Fruit fly (Drosophila melanogaster): ENCODE measurements around the gene Pep.

Pep gene

DNA sequence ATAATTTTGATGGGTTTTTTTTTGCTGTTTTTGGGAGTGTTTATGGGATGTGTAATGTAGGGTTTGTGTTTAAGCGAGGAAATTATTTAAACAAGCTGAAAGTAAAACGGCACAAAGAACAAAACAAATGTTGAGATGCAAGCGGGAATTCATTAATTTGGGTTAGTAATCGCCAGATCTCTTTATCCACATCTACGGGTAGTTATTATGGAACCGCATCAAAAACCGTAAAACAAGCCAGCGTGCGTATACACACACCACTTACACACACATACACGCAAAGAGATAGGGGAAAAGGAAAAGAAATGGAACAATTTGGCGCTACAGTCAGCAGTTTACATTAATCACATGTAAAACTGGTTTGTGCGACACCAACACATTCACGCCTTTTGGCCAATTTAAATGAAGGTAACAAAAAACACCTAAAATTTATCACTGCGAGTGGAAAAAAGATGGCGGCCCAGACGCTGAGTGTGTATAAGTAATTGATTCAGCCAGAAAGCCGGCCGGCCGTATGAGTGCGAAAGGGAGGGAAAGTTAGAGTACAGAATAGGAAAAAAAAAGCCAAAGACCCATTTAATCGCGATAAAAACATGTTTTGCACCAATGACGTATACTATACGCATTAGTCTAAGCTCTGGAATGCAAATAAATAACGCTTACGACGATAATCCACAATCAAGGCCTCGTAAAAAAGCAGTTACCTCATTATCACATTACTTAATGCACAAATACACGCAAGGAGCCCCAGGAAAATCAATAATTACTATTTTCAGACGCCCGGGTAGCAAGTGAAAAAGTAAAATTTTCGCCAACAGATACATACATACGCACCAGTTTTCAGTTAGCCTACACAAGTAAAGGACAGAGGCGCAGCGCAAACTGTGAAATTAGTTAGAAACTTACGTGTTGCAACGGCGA is 591 bp downstream of the Pep start:
- TF ChIP-seq Dll (optimal IDR thresholded peaks at IDR 0.05) (no peak), usp (GFP tag; optimal IDR thresholded peaks at IDR 0.05) (no peak), psq (optimal IDR thresholded peaks at IDR 0.05) (no peak), CG8478 (optimal IDR thresholded peaks at IDR 0.05) (no peak), EcR (GFP tag; optimal IDR thresholded peaks at IDR 0.05) (no peak), pan (optimal IDR thresholded peaks at IDR 0.05) (no peak)

DNA sequence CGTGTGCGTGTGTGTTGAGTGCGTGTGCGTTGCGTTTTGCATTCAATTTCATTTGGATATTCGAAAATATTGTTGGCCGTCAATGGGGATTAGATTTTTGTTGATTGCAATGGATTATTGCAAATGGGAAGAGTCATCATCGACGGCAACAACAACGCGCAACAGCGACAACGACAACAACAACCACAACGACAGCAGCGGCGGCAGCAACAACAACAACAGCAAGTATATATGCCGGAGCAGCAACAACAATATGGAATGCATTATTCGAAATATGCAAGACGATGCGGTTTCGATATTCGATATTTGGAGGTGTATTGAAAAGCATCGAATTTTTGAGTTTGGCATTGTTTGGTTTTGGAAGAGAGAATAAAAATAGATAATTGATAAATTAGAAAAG is 2.8 kb downstream of the Pep start:
- TF ChIP-seq EcR (GFP tag; optimal IDR thresholded peaks at IDR 0.05) = no peak
- TF ChIP-seq CG8478 (optimal IDR thresholded peaks at IDR 0.05) = no peak
- TF ChIP-seq Dll (optimal IDR thresholded peaks at IDR 0.05) = no peak
- TF ChIP-seq usp (GFP tag; optimal IDR thresholded peaks at IDR 0.05) = no peak
- TF ChIP-seq psq (optimal IDR thresholded peaks at IDR 0.05) = no peak
- TF ChIP-seq pan (optimal IDR thresholded peaks at IDR 0.05) = no peak

DNA sequence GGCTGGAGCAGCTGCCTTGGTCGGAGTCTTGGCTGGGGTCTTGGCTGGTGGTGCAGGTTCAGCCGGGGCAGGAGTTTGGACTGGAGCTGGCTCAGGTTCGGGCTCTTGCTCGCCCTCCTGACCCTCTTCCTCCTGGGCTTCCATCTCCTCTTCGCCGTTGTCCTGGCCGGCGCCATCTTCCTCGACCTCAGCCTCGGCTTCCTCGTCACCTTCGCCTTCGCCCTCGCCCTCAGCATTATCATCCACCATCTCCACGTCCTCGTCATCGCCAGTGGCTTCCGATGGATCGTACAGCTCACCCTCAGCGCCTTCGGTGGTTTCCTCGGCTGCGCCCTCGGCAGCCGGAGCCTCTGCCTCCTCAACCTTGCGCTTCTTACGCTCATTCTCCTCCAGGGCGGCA is 6.2 kb downstream of the Pep start:
- TF ChIP-seq psq (optimal IDR thresholded peaks at IDR 0.05) (no peak), usp (GFP tag; optimal IDR thresholded peaks at IDR 0.05) (no peak), CG8478 (optimal IDR thresholded peaks at IDR 0.05) (no peak), EcR (GFP tag; optimal IDR thresholded peaks at IDR 0.05) (no peak), pan (optimal IDR thresholded peaks at IDR 0.05) (no peak), Dll (optimal IDR thresholded peaks at IDR 0.05) (no peak)

DNA sequence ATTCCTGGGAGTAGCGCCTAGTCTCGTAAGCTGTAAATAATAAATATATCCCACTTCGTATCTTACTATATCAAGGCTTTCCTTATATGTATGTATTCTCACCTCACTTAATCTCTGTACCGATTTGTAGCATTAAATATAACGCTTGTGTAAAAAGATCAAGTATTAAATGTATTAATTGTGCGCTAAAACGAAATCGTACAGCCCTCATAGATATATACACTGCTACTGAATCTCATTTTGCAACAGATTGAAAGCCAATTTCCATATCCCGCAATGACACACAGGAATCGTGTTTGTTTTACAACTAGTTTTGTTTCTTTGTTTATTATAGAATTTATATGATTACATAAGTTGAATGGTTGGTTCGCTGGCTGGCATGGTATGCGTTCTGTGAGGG is 7.0 kb downstream of the Pep start:
- TF ChIP-seq psq (optimal IDR thresholded peaks at IDR 0.05) = no peak
- TF ChIP-seq CG8478 (optimal IDR thresholded peaks at IDR 0.05) = no peak
- no peak for TF ChIP-seq Dll (optimal IDR thresholded peaks at IDR 0.05)
- TF ChIP-seq usp (GFP tag; optimal IDR thresholded peaks at IDR 0.05) = no peak
- TF ChIP-seq pan (optimal IDR thresholded peaks at IDR 0.05) = no peak
- TF ChIP-seq EcR (GFP tag; optimal IDR thresholded peaks at IDR 0.05) = no peak

DNA sequence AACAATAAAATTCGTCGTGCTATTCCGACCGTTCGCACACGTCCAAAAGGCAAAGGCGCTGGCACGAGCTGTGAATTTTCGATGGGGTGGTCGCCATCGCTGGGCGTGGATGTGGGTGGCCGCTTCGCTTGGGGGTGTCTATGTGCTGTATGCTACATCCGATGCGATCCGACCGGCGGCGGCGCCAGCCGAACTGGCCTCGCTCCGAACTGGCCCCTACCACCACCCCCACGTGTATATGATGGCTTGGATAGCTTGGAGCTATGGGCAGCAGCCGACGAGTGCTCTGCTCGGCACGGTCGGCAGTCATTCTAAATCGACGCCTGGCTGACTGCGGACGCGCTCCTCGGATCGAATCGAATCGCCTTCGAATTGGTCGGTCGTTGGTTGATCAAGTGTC is 11.7 kb downstream of the Pep start, which contains the start of gene CG7497:
TSS of gene CG7497 (plus strand) at position 308 of the 400 bp plus-strand sequence.
- no peak for TF ChIP-seq usp (GFP tag; optimal IDR thresholded peaks at IDR 0.05)

DNA sequence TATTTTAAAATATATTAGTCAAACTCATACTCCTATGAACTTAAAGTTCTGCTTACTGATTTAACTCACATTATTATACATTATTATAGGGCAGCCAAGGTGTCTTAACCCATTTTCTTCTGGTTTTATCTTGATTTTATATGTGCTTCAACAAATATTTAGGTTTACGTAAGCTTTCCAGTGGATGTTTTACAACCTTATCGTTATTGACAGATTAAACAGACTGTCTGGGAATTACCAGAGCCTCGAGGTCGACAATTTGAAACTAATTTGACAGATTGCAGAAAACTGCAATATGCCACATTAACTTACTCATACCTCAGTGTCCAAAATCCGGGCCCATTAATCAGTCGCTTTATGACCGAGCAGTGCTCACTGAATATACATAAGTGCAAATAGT is 13.6 kb downstream of the Pep start:
- TF ChIP-seq pan (optimal IDR thresholded peaks at IDR 0.05) (no peak), psq (optimal IDR thresholded peaks at IDR 0.05) (no peak), Dll (optimal IDR thresholded peaks at IDR 0.05) (no peak), EcR (GFP tag; optimal IDR thresholded peaks at IDR 0.05) (no peak), usp (GFP tag; optimal IDR thresholded peaks at IDR 0.05) (no peak), CG8478 (optimal IDR thresholded peaks at IDR 0.05) (no peak)

DNA sequence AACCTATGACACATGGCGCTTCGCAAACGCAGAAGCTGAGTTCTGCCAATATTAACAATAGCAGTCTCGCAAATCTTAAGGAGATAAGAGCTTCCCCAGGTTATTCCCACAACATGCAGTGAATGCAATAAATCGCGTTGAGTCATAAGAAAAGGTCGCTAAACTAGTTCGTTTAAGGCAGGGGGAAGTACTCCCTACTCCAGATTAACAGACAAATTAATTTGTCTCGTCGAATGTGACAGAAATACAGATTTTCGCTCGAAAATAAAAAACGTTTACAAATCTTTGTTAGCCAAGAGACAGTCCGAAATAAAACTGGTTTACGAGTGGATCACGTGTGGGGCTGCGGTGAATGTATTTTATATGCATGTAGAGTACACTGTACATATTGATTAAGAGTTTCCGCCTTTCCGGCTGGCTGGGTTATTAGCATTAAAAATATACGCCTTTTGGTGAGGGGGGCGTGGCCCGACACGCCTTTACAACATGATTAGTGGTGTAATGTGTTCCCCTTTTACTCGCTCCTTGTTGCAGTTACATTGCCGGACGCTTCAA is 19.2 kb downstream of the Pep start:
- TF ChIP-seq Dll (optimal IDR thresholded peaks at IDR 0.05) (no peak), usp (GFP tag; optimal IDR thresholded peaks at IDR 0.05) (no peak), psq (optimal IDR thresholded peaks at IDR 0.05) (no peak), EcR (GFP tag; optimal IDR thresholded peaks at IDR 0.05) (no peak), CG8478 (optimal IDR thresholded peaks at IDR 0.05) (no peak), pan (optimal IDR thresholded peaks at IDR 0.05) (no peak)

DNA sequence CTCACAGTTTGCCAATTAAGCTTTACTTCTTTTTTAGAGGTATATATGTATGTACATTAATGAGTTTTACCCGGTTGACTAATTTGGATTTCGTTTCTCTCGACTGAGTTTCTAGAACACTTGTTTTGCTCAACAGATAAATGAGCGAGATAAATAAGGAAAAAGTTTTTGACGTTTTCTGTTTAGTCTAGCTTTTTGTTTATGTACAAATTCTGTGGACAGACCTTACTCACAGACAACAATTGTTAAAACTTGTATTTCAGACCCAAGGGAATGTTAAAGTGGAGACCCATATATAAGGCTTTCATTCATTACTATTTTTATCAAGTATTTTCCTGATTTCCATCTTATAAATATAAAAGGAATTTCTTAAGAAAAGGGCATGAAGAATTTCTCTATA is 19.8 kb downstream of the Pep start:
- no peak for TF ChIP-seq CG8478 (optimal IDR thresholded peaks at IDR 0.05)
- TF ChIP-seq pan (optimal IDR thresholded peaks at IDR 0.05) = no peak
- TF ChIP-seq usp (GFP tag; optimal IDR thresholded peaks at IDR 0.05) = no peak
- no peak for TF ChIP-seq Dll (optimal IDR thresholded peaks at IDR 0.05)
- TF ChIP-seq psq (optimal IDR thresholded peaks at IDR 0.05) = no peak
- no peak for TF ChIP-seq EcR (GFP tag; optimal IDR thresholded peaks at IDR 0.05)

DNA sequence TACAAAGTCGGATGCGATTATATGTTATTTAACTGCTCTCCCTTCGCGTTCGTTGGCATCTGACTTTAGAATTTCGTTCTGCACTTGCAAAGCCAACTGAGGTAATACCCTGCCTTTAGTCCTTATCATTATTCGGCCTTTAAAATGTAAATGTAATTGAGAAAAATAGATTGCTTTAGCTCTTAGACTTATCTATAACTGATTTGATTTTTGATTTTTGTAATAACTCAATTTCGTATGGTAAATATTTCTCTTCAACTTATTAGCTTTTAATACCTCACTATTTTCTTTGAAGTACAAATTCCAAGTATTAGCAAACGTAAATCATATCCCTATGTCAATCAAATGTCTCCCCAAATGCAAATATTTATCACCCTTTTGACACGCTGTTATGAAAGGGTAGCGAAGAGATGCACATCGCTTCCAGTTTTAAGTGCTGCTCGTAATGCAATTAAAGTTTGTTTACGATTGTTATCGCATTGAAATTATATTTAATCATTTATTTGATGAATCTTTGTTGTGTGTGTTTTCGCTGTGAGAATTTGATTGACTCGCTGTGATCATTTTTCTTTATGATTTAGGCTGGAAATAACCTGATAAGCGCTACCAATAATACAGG is 20.5 kb downstream of the Pep start:
- TF ChIP-seq EcR (GFP tag; optimal IDR thresholded peaks at IDR 0.05) = no peak
- no peak for TF ChIP-seq Dll (optimal IDR thresholded peaks at IDR 0.05)
- no peak for TF ChIP-seq CG8478 (optimal IDR thresholded peaks at IDR 0.05)
- TF ChIP-seq psq (optimal IDR thresholded peaks at IDR 0.05) = no peak
- TF ChIP-seq pan (optimal IDR thresholded peaks at IDR 0.05) = no peak
- no peak for TF ChIP-seq usp (GFP tag; optimal IDR thresholded peaks at IDR 0.05)

DNA sequence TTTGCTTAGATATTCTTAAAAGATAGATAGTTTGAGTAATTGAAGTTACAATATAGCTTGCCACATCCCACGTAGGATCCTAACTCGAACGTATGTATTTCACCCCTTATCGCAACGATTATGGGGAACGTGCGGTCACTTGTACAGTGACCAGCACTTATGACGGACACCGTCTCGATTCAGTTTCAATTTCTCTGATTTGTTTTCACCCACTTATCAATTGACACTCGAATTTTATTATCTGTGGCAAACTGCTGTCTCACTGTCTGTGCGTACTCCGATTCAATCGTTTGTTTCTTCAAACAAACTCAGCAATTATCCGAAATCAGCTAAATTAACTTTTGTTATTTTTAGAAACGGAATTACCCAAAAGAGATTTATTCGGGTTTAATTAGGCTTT is 21.9 kb downstream of the Pep start:
- TF ChIP-seq pan (optimal IDR thresholded peaks at IDR 0.05) (no peak), usp (GFP tag; optimal IDR thresholded peaks at IDR 0.05) (no peak), Dll (optimal IDR thresholded peaks at IDR 0.05) (no peak), psq (optimal IDR thresholded peaks at IDR 0.05) (no peak), CG8478 (optimal IDR thresholded peaks at IDR 0.05) (no peak), EcR (GFP tag; optimal IDR thresholded peaks at IDR 0.05) (no peak)

DNA sequence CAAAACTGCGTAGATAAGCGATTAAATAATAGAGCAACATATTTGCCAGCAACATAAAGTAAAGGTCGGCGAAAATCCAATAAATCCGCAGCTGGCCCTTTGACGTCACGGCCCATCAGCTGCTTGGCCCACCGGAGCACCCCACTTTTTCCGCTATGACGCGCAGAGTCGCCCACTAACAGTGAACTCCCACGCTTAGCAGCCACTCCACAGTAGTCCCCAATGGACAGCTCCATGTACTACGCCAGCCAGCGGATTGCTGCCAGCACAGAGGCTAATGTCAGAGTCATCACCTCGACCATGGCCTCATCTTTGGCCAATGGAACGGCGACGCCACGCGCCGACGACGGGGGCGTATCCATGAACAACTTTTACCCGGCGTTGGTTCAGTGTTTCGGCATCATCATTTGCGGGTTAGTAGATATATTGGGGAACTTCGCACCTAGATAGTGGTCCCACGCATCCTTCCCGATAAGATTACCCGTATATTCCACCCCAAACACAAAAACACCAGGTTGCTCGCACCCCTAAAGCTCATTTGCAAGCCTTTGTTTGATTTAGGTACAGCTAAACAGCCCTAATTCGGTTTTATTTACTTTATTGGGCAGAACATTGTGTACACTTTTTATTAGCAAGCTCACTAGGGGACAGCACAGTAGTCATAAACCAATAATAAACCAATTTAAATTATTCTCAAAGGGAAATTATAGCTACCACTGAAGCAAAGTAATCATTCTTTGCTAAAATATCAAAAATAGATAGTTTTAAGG is 22.6 kb downstream of the Pep start:
- no peak for TF ChIP-seq EcR (GFP tag; optimal IDR thresholded peaks at IDR 0.05)
- no peak for TF ChIP-seq pan (optimal IDR thresholded peaks at IDR 0.05)
- TF ChIP-seq CG8478 (optimal IDR thresholded peaks at IDR 0.05) = no peak
- no peak for TF ChIP-seq usp (GFP tag; optimal IDR thresholded peaks at IDR 0.05)
- TF ChIP-seq Dll (optimal IDR thresholded peaks at IDR 0.05) = no peak
- TF ChIP-seq psq (optimal IDR thresholded peaks at IDR 0.05) = no peak
